Fruit fly (Drosophila melanogaster) whole organism, embryonic: ENCODE data around the gene Vps52.
A peak's percentile ranks its signal among the peaks of the same experiment; 100 is the strongest.

Experiments
- Adf1 ChIP-seq: fragments of 200-800 bp; sonication (Bioruptor generic); IDR thresholded peaks from 2 replicates; pipeline ENCODE4 v1.3.6; 2022; ENCODE audit warnings: missing biosample characterization, missing genetic modification characterization
- Atf-2 ChIP-seq: fragments of 200-800 bp; sonication (Bioruptor generic); optimal IDR thresholded peaks from 2 replicates; lab custom pipeline; 2016; ENCODE audit warnings: missing biosample characterization, missing genetic modification characterization
- CG1024 ChIP-seq: fragments of 200-800 bp; sonication (Bioruptor generic); IDR thresholded peaks from 2 replicates; pipeline ENCODE4 v1.3.6; 2022; ENCODE audit warnings: missing biosample characterization, missing genetic modification characterization
- CG12299 ChIP-seq: fragments of 200-800 bp; sonication (Bioruptor generic); optimal IDR thresholded peaks from 2 replicates; lab custom pipeline; 2018; ENCODE audit warnings: missing biosample characterization, mild to moderate bottlenecking, missing genetic modification characterization
- CG12744 ChIP-seq: fragments of 200-800 bp; sonication (Bioruptor generic); optimal IDR thresholded peaks from 2 replicates; lab custom pipeline; 2016; ENCODE audit warnings: missing biosample characterization, missing genetic modification characterization
- CG13894 ChIP-seq: fragments of 200-800 bp; sonication (Bioruptor generic); optimal IDR thresholded peaks from 3 replicates; lab custom pipeline; 2018; ENCODE audit warnings: missing biosample characterization, mild to moderate bottlenecking, missing genetic modification characterization, moderate library complexity
- CG14014 ChIP-seq: fragments of 200-800 bp; sonication (Bioruptor generic); IDR thresholded peaks from 2 replicates; pipeline ENCODE4 v1.3.6; 2022; ENCODE audit warnings: missing biosample characterization, missing genetic modification characterization
- CG15514 ChIP-seq: fragments of 200-800 bp; sonication (Bioruptor generic); optimal IDR thresholded peaks from 3 replicates; lab custom pipeline; 2017; ENCODE audit warnings: missing biosample characterization, missing genetic modification characterization, mild to moderate bottlenecking, moderate library complexity, missing genetic modification reagents
- CG1602 ChIP-seq: fragments of 200-800 bp; sonication (Bioruptor generic); optimal IDR thresholded peaks from 3 replicates; lab custom pipeline; 2016; ENCODE audit warnings: missing biosample characterization, missing genetic modification characterization
- CG1647 ChIP-seq: fragments of 200-800 bp; sonication (Bioruptor generic); optimal IDR thresholded peaks from 3 replicates; lab custom pipeline; 2016; ENCODE audit warnings: missing biosample characterization, missing genetic modification characterization
- CG18764 ChIP-seq: fragments of 200-800 bp; sonication (Bioruptor generic); optimal IDR thresholded peaks from 3 replicates; lab custom pipeline; 2016; ENCODE audit warnings: missing biosample characterization, missing genetic modification characterization
- CG2129 ChIP-seq: fragments of 200-800 bp; sonication (Bioruptor generic); IDR thresholded peaks from 2 replicates; pipeline ENCODE4 v1.3.6; 2022; ENCODE audit warnings: missing biosample characterization, missing genetic modification characterization; ENCODE audit not compliant: partially characterized antibody
- CG32532 ChIP-seq: fragments of 200-800 bp; sonication (Bioruptor generic); IDR thresholded peaks from 2 replicates; pipeline ENCODE4 v1.3.6; 2022; ENCODE audit warnings: missing biosample characterization, missing genetic modification characterization
- CG8944 ChIP-seq: fragments of 200-800 bp; sonication (Bioruptor generic); optimal IDR thresholded peaks from 3 replicates; lab custom pipeline; 2016; ENCODE audit warnings: missing biosample characterization, missing genetic modification characterization
- CkIIα-i1 ChIP-seq: fragments of 200-800 bp; sonication (Bioruptor generic); IDR thresholded peaks from 2 replicates; pipeline ENCODE4 v1.3.6; 2022; ENCODE audit warnings: missing biosample characterization, missing genetic modification characterization
- Dbx ChIP-seq: fragments of 200-800 bp; sonication (Bioruptor generic); IDR thresholded peaks from 3 replicates; pipeline ENCODE4 v1.3.6; 2022; ENCODE audit warnings: missing biosample characterization, missing genetic modification characterization
- ERR ChIP-seq: fragments of 200-800 bp; sonication (Bioruptor generic); optimal IDR thresholded peaks from 2 replicates; lab custom pipeline; 2016; ENCODE audit warnings: missing biosample characterization, missing genetic modification characterization
- Eip74EF ChIP-seq, 2 experiments: fragments of 200-800 bp in 1 of 2; fragments of >200 bp in 1 of 2; sonication (Bioruptor generic) in 1 of 2; optimal IDR thresholded peaks; 2 replicates each; lab custom pipeline; 2017 to 2019; ENCODE audit warnings: missing biosample characterization in 2 of 2, missing genetic modification characterization in 2 of 2, mild to moderate bottlenecking in 1 of 2, moderate library complexity in 1 of 2
- Elba2 ChIP-seq: fragments of 200-800 bp; sonication (Bioruptor generic); optimal IDR thresholded peaks from 3 replicates; lab custom pipeline; 2016; ENCODE audit warnings: missing biosample characterization, missing genetic modification characterization
- Gug ChIP-seq: fragments of 200-800 bp; sonication (Bioruptor generic); IDR thresholded peaks from 4 replicates; pipeline ENCODE4 v1.3.6; 2022; ENCODE audit warnings: missing biosample characterization, missing genetic modification characterization
- H2.0 ChIP-seq: fragments of 200-800 bp; sonication (Bioruptor generic); IDR thresholded peaks from 2 replicates; pipeline ENCODE4 v1.3.6; 2022; ENCODE audit warnings: missing biosample characterization, missing genetic modification characterization
- HLH54F ChIP-seq: fragments of 200-800 bp; sonication (Bioruptor generic); optimal IDR thresholded peaks from 3 replicates; lab custom pipeline; 2016; ENCODE audit warnings: missing biosample characterization, missing genetic modification characterization
- Hr3 ChIP-seq: fragments of 200-800 bp; sonication (Bioruptor generic); optimal IDR thresholded peaks from 3 replicates; lab custom pipeline; 2016; ENCODE audit warnings: missing biosample characterization, missing genetic modification characterization
- Lim3 ChIP-seq: fragments of 200-800 bp; sonication (Bioruptor generic); IDR thresholded peaks from 2 replicates; pipeline ENCODE4 v1.3.6; 2022; ENCODE audit warnings: missing biosample characterization, missing genetic modification characterization
- NC2α ChIP-seq: fragments of 200-800 bp; sonication (Bioruptor generic); optimal IDR thresholded peaks from 2 replicates; lab custom pipeline; 2016; ENCODE audit warnings: missing biosample characterization, missing genetic modification characterization
- NC2β ChIP-seq: fragments of 200-800 bp; sonication (Bioruptor generic); optimal IDR thresholded peaks from 2 replicates; lab custom pipeline; 2016; ENCODE audit warnings: missing biosample characterization, missing genetic modification characterization
- Oaz ChIP-seq: fragments of 200-800 bp; sonication (Bioruptor generic); IDR thresholded peaks from 2 replicates; pipeline ENCODE4 v1.3.6; 2022; ENCODE audit warnings: missing biosample characterization, missing genetic modification characterization
- Ravus ChIP-seq: fragments of 200-800 bp; sonication (Bioruptor generic); IDR thresholded peaks from 2 replicates; pipeline ENCODE4 v1.3.6; 2022; ENCODE audit warnings: missing biosample characterization, missing genetic modification characterization
- Rfx ChIP-seq: fragments of 200-800 bp; sonication (Bioruptor generic); IDR thresholded peaks from 2 replicates; pipeline ENCODE4 v1.3.6; 2022; ENCODE audit warnings: missing biosample characterization, missing genetic modification characterization
- Sox102F ChIP-seq: fragments of 200-800 bp; sonication (Bioruptor generic); optimal IDR thresholded peaks from 2 replicates; lab custom pipeline; 2018; ENCODE audit warnings: missing biosample characterization, mild to moderate bottlenecking, missing genetic modification characterization, moderate library complexity
- Vsx1 ChIP-seq: fragments of 200-800 bp; sonication (Bioruptor generic); optimal IDR thresholded peaks from 2 replicates; lab custom pipeline; 2017; ENCODE audit warnings: missing biosample characterization, mild to moderate bottlenecking, missing genetic modification characterization, missing genetic modification reagents
- ab ChIP-seq: fragments of 200-800 bp; sonication (Bioruptor generic); optimal IDR thresholded peaks from 2 replicates; lab custom pipeline; 2016; ENCODE audit warnings: missing biosample characterization, missing genetic modification characterization
- aop ChIP-seq: fragments of 200-800 bp; sonication (Bioruptor generic); IDR thresholded peaks from 2 replicates; pipeline ENCODE4 v1.3.6; 2022; ENCODE audit warnings: missing biosample characterization, missing genetic modification characterization
- ap ChIP-seq: fragments of 200-800 bp; sonication (Bioruptor generic); IDR thresholded peaks from 2 replicates; pipeline ENCODE4 v1.3.6; 2022; ENCODE audit warnings: missing biosample characterization, missing genetic modification characterization
- bowl ChIP-seq: fragments of 200-800 bp; sonication (Bioruptor generic); IDR thresholded peaks from 2 replicates; pipeline ENCODE4 v1.3.6; 2022; ENCODE audit warnings: missing biosample characterization, missing genetic modification characterization
- cato ChIP-seq: fragments of 200-800 bp; sonication (Bioruptor generic); optimal IDR thresholded peaks from 2 replicates; lab custom pipeline; 2016; ENCODE audit warnings: missing biosample characterization, missing genetic modification characterization, borderline replicate concordance
- chif ChIP-seq, 2 experiments: fragments of 200-800 bp; sonication (Bioruptor generic); optimal IDR thresholded peaks; 3 replicates each; lab custom pipeline; 2016; ENCODE audit warnings: missing biosample characterization in 2 of 2, missing genetic modification characterization in 2 of 2
- crol ChIP-seq: fragments of 200-800 bp; sonication (Bioruptor generic); IDR thresholded peaks from 2 replicates; pipeline ENCODE4 v1.3.6; 2022; ENCODE audit warnings: missing biosample characterization, missing genetic modification characterization
- gcm2 ChIP-seq: fragments of 200-800 bp; sonication (Bioruptor generic); optimal IDR thresholded peaks from 2 replicates; lab custom pipeline; 2016; ENCODE audit warnings: missing biosample characterization, missing genetic modification characterization
- ham ChIP-seq: fragments of 200-800 bp; sonication (Bioruptor generic); IDR thresholded peaks from 2 replicates; pipeline ENCODE4 v1.3.6; 2022; ENCODE audit warnings: missing biosample characterization, missing genetic modification characterization
- insv ChIP-seq, 2 experiments: fragments of 200-800 bp; sonication (Bioruptor generic); optimal IDR thresholded peaks; 3 replicates each; lab custom pipeline; 2016 to 2018; ENCODE audit warnings: missing biosample characterization in 2 of 2, missing genetic modification characterization in 2 of 2
- ken ChIP-seq: fragments of 200-800 bp; sonication (Bioruptor generic); IDR thresholded peaks from 3 replicates; pipeline ENCODE4 v1.3.6; 2022; ENCODE audit warnings: missing biosample characterization, missing genetic modification characterization
- nau ChIP-seq: fragments of 200-800 bp; sonication (Bioruptor generic); optimal IDR thresholded peaks from 3 replicates; lab custom pipeline; 2017; ENCODE audit warnings: missing biosample characterization, mild to moderate bottlenecking, missing genetic modification characterization, missing genetic modification reagents
- pum ChIP-seq: fragments of 200-800 bp; sonication (Bioruptor generic); optimal IDR thresholded peaks from 2 replicates; lab custom pipeline; 2016; ENCODE audit warnings: missing biosample characterization, missing genetic modification characterization
- sim ChIP-seq: fragments of 200-800 bp; sonication (Bioruptor generic); IDR thresholded peaks from 2 replicates; pipeline ENCODE4 v1.3.6; 2022; ENCODE audit warnings: missing biosample characterization, missing genetic modification characterization
- slou ChIP-seq: fragments of 200-800 bp; sonication (Bioruptor generic); optimal IDR thresholded peaks from 3 replicates; lab custom pipeline; 2016; ENCODE audit warnings: missing biosample characterization, missing genetic modification characterization
- sna ChIP-seq: fragments of 200-800 bp; sonication (Bioruptor generic); IDR thresholded peaks from 2 replicates; pipeline ENCODE4 v1.3.6; 2022; ENCODE audit warnings: missing biosample characterization, missing genetic modification characterization; ENCODE audit not compliant: partially characterized antibody
- tin ChIP-seq: fragments of 200-800 bp; sonication (Bioruptor generic); optimal IDR thresholded peaks from 3 replicates; lab custom pipeline; 2016; ENCODE audit warnings: missing biosample characterization, missing genetic modification characterization
- toy ChIP-seq: fragments of 200-800 bp; sonication (Bioruptor generic); IDR thresholded peaks from 2 replicates; pipeline ENCODE4 v1.3.6; 2022; ENCODE audit warnings: missing biosample characterization, missing genetic modification characterization
- ttk ChIP-seq: fragments of 200-800 bp; sonication (Bioruptor generic); IDR thresholded peaks from 2 replicates; pipeline ENCODE4 v2.1.2; 2022; ENCODE audit warnings: missing biosample characterization, missing genetic modification characterization
- zfh1 ChIP-seq: fragments of 200-800 bp; sonication (Bioruptor generic); IDR thresholded peaks from 3 replicates; pipeline ENCODE4 v1.3.6; 2022; ENCODE audit warnings: missing biosample characterization, missing genetic modification characterization

Vps52 gene

DNA sequence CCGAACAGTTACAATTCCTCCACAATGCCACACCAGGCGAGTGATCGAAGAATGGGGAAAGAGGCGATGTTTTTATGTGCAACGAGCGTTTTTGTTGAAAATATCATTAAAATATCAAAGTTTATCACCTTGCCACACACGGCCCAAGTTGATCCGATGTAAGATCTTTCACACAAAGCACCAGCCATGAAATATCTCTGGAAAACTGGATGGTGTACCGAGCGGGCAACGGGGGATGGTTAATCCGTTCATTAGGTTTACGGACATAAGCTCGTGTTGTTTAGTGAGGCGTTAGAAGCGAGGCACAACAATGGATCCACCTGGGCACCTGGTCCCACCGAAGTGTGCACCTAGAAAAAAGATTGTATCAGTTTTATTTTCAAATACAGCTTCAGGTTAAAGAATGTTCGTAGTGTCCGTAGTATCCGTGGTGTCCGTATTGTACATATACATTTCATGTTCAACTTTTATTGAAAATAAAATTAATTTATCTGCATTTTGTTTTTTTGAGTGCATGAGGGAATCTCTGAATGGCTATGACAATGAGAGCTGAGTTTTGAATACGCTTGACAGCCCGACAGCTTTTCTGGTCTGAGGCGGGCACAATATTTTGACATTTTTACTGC is 27.1 kb downstream of the Vps52 start (continued):
- peak; percentile 19 for TF ChIP-seq HLH54F
- TF ChIP-seq CG32532 (GFP tag; lab: Robert Waterston, UW): peak; percentile 63
- peak; percentile 10 for TF ChIP-seq Atf-2 (GFP tag; lab: Kevin White, UChicago)
- no peak for TF ChIP-seq CG1024 (GFP tag; lab: Robert Waterston, UW)
- no peak for TF ChIP-seq Ravus (GFP tag; lab: Robert Waterston, UW)
- TF ChIP-seq Elba2 (GFP tag; lab: Kevin White, UChicago): no peak
- no peak for TF ChIP-seq bowl
- TF ChIP-seq pum (GFP tag; lab: Kevin White, UChicago): peak; percentile 29
- TF ChIP-seq CG15514 (GFP tag; lab: Kevin White, UChicago): no peak
- no peak for TF ChIP-seq sna (GFP tag; lab: Robert Waterston, UW)
- peak; percentile 62 for TF ChIP-seq Sox102F (GFP tag; lab: Kevin White, UChicago)
- no peak for TF ChIP-seq CG2129 (GFP tag; lab: Robert Waterston, UW)
- peak; percentile 30 to 73 for TF ChIP-seq chif (GFP tag; optimal IDR thresholded peaks at IDR 0.05; lab: Kevin White, UChicago)
- TF ChIP-seq CG1647: peak; percentile 34
- TF ChIP-seq Vsx1 (GFP tag; lab: Kevin White, UChicago): peak; percentile 40
- 0 out of 2 replicates have a peak, but pooled peaks have one; percentile 19 for TF ChIP-seq sim
- TF ChIP-seq NC2α (GFP tag; lab: Kevin White, UChicago): no peak
- no peak for TF ChIP-seq ttk (GFP tag; lab: Robert Waterston, UW)
- TF ChIP-seq aop (GFP tag; lab: Robert Waterston, UW): no peak
- peak; percentile 16 for TF ChIP-seq slou (GFP tag; lab: Kevin White, UChicago)
- TF ChIP-seq Hr3 (GFP tag; lab: Kevin White, UChicago): peak; percentile 18
- 0 out of 2 replicates have a peak, but pooled peaks have one; percentile 11 for TF ChIP-seq toy
- TF ChIP-seq zfh1: peak; percentile 77
- no peak for TF ChIP-seq cato (GFP tag; lab: Kevin White, UChicago)
- TF ChIP-seq CG12744 (GFP tag; lab: Kevin White, UChicago): no peak
- TF ChIP-seq CkIIα-i1 (GFP tag; lab: Robert Waterston, UW): no peak
- no peak for TF ChIP-seq Adf1 (GFP tag; lab: Robert Waterston, UW)
- TF ChIP-seq insv (GFP tag; optimal IDR thresholded peaks at IDR 0.05; lab: Kevin White, UChicago): no peak
- TF ChIP-seq ham: no peak
- no peak for TF ChIP-seq Dbx (GFP tag; lab: Robert Waterston, UW)
- TF ChIP-seq nau (GFP tag; lab: Kevin White, UChicago): peak; percentile 22
- no peak for TF ChIP-seq Lim3 (GFP tag; lab: Robert Waterston, UW)
- peak; percentile 77 for TF ChIP-seq Rfx (GFP tag; lab: Robert Waterston, UW)
- TF ChIP-seq CG13894 (tag; lab: Kevin White, UChicago): no peak
- TF ChIP-seq crol (GFP tag; lab: Robert Waterston, UW): no peak
- 0 out of 2 replicates have a peak, but pooled peaks have one; percentile 50 for TF ChIP-seq CG14014
- TF ChIP-seq ken (GFP tag; lab: Robert Waterston, UW): peak; percentile 69
- peak; percentile 5 for TF ChIP-seq CG12299 (tag; lab: Kevin White, UChicago)
- peak; percentile 11 for TF ChIP-seq CG8944 (GFP tag; lab: Kevin White, UChicago)
- TF ChIP-seq Oaz (GFP tag; lab: Robert Waterston, UW): peak; percentile 34; the same call in 1 of the 2 replicates
- TF ChIP-seq gcm2 (GFP tag; lab: Kevin White, UChicago): no peak
- TF ChIP-seq H2.0 (GFP tag; lab: Robert Waterston, UW): peak; percentile 44; the same call in 1 of the 2 replicates
- TF ChIP-seq tin (GFP tag; lab: Kevin White, UChicago): peak; percentile 39
- TF ChIP-seq Gug (GFP tag; lab: Robert Waterston, UW): peak; percentile 24; the same call in 1 of the 4 replicates
- no peak for TF ChIP-seq ERR (GFP tag; lab: Kevin White, UChicago)
- peak; percentile 36 for TF ChIP-seq NC2β (GFP tag; lab: Kevin White, UChicago)
- TF ChIP-seq ap (GFP tag; lab: Robert Waterston, UW): no peak
- no peak for TF ChIP-seq ab
- TF ChIP-seq CG1602 (GFP tag; lab: Kevin White, UChicago): peak; percentile 34
- TF ChIP-seq CG18764 (GFP tag; lab: Kevin White, UChicago): peak; percentile 4
- TF ChIP-seq Eip74EF (GFP tag; optimal IDR thresholded peaks at IDR 0.05; lab: Kevin White, UChicago): peak in 1 of 2 experiments; percentile 28
